Fruit fly (Drosophila melanogaster) whole organism, pupa: ENCODE measurements around the gene Hsp70Ab.

Experiments
- CG10348 ChIP-seq: fragments of 200-800 bp; sonication (Bioruptor generic); IDR thresholded peaks from 2 replicates; pipeline ENCODE4 v1.3.6; 2022; ENCODE audit warnings: missing biosample characterization, missing genetic modification characterization
- CG12605 ChIP-seq: fragments of 200-800 bp; sonication (Bioruptor generic); IDR thresholded peaks from 2 replicates; pipeline ENCODE4 v1.3.6; 2022; ENCODE audit warnings: missing biosample characterization, missing genetic modification characterization
- CG13204 ChIP-seq: fragments of 200-800 bp; sonication (Bioruptor generic); optimal IDR thresholded peaks from 2 replicates; lab custom pipeline; 2018; ENCODE audit warnings: missing biosample characterization, mild to moderate bottlenecking, missing genetic modification characterization, moderate library complexity
- CG14655 ChIP-seq: fragments of 200-800 bp; sonication (Bioruptor generic); optimal IDR thresholded peaks from 3 replicates; lab custom pipeline; 2017; ENCODE audit warnings: mild to moderate bottlenecking, missing biosample characterization, missing genetic modification reagents, missing genetic modification characterization
- CG15710 ChIP-seq: fragments of 200-800 bp; sonication (Bioruptor generic); optimal IDR thresholded peaks from 2 replicates; lab custom pipeline; 2018; ENCODE audit warnings: missing biosample characterization, mild to moderate bottlenecking, missing genetic modification characterization, moderate library complexity
- CG34367 ChIP-seq: fragments of 200-800 bp; sonication (Bioruptor generic); optimal IDR thresholded peaks from 2 replicates; lab custom pipeline; 2018; ENCODE audit warnings: missing biosample characterization, mild to moderate bottlenecking, missing genetic modification characterization
- CG4496 ChIP-seq: fragments of 200-800 bp; sonication (Bioruptor generic); IDR thresholded peaks from 3 replicates; pipeline ENCODE4 v1.3.6; 2022; ENCODE audit warnings: missing biosample characterization, missing genetic modification characterization
- CG8159 ChIP-seq: fragments of 200-800 bp; sonication (Bioruptor generic); optimal IDR thresholded peaks from 3 replicates; lab custom pipeline; 2018; ENCODE audit warnings: missing biosample characterization, mild to moderate bottlenecking, missing genetic modification characterization, moderate library complexity
- CG9948 ChIP-seq: fragments of 200-800 bp; sonication (Bioruptor generic); optimal IDR thresholded peaks from 2 replicates; lab custom pipeline; 2018; ENCODE audit warnings: missing biosample characterization, mild to moderate bottlenecking, missing genetic modification characterization, moderate library complexity
- D1 ChIP-seq: fragments of 200-800 bp; sonication (Bioruptor generic); optimal IDR thresholded peaks from 2 replicates; lab custom pipeline; 2018; ENCODE audit warnings: missing biosample characterization, mild to moderate bottlenecking, missing genetic modification characterization, moderate library complexity
- Pif1A ChIP-seq: fragments of 200-800 bp; sonication (Bioruptor generic); optimal IDR thresholded peaks from 3 replicates; lab custom pipeline; 2016; ENCODE audit warnings: missing biosample characterization, missing genetic modification characterization
- Pif1B ChIP-seq: fragments of 200-800 bp; sonication (Bioruptor generic); optimal IDR thresholded peaks from 3 replicates; lab custom pipeline; 2016; ENCODE audit warnings: missing biosample characterization, missing genetic modification characterization
- fd96Ca ChIP-seq: fragments of 200-800 bp; sonication (Bioruptor generic); IDR thresholded peaks from 3 replicates; pipeline ENCODE4 v1.3.6; 2022; ENCODE audit warnings: missing biosample characterization, missing genetic modification characterization
- rn ChIP-seq: fragments of 200-800 bp; sonication (Bioruptor generic); IDR thresholded peaks from 2 replicates; pipeline ENCODE4 v1.3.6; 2022; ENCODE audit warnings: missing biosample characterization, missing genetic modification characterization

dm6 chr3R:11984862-11985261 is 26.5 kb downstream of the Hsp70Ab start:
- no peak for TF ChIP-seq CG14655 (GFP tag; lab: Kevin White, UChicago)
- no peak for TF ChIP-seq CG12605 (GFP tag; lab: Robert Waterston, UW)
- TF ChIP-seq CG34367 (tag; lab: Kevin White, UChicago), result no peak
- no peak for TF ChIP-seq CG9948
- no peak for TF ChIP-seq CG8159 (tag; lab: Kevin White, UChicago)
- TF ChIP-seq rn (GFP tag; lab: Robert Waterston, UW), result no peak
- no peak for TF ChIP-seq CG4496
- TF ChIP-seq D1 (tag; lab: Kevin White, UChicago), result no peak
- no peak for TF ChIP-seq Pif1A
- no peak for TF ChIP-seq Pif1B (GFP tag; lab: Kevin White, UChicago)
- no peak for TF ChIP-seq CG10348
- TF ChIP-seq fd96Ca (GFP tag; lab: Robert Waterston, UW), result no peak
- TF ChIP-seq CG13204 (GFP tag; lab: Kevin White, UChicago), result no peak
- no peak for TF ChIP-seq CG15710 (tag; lab: Kevin White, UChicago)
